Worm (Caenorhabditis elegans): ENCODE data around the gene pygl-1.
A peak's percentile ranks its signal among the peaks of the same experiment; 100 is the strongest.
"Not testable (repeated sequence)": the region's sequence is repeated elsewhere in the genome, so short reads cannot be mapped to it uniquely, and the experiment has no call there.

pygl-1 gene

ce11 chrV:3570695-3571094 is 8.1 kb upstream of the pygl-1 start, which contains the start of gene F40C5.2:
Gene F40C5.2 (plus strand): TSS chrV:3570995.
- not testable (repeated sequence) for TF ChIP-seq sma-9 (GFP tag; optimal IDR thresholded peaks at IDR 0.05); sma-9 (tag; optimal IDR thresholded peaks at IDR 0.05); sem-4 (tag; optimal IDR thresholded peaks at IDR 0.05); nhr-23 (tag; optimal IDR thresholded peaks at IDR 0.05)

DNA sequence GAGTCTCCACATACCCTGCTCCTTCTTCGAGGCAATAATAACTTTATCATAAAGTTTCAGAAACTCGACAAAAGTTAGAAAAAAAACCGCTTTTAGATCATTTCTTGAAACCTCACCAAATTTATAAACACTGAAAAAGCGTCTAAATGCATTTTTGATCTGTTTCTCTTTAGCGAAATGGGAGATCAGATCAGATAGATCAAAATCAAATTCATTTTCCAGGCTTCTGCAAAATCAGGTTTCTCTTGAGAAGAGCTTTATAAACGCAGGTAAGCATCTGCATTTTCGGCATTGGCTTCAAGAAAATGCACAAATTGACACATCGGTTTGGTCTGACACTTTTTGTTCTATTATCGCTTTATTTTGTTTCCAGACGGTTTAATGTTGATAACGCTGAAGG is 6.4 kb upstream of the pygl-1 start, which contains the start of gene F40C5.1:
Gene F40C5.1 (plus strand): TSS at position 301 of the 400 bp plus-strand sequence.
- TF ChIP-seq nhr-23, nhr-21, elt-3 (tag; optimal IDR thresholded peaks at IDR 0.05): not testable (repeated sequence)

- TF ChIP-seq R02D3.7 (tag; optimal IDR thresholded peaks at IDR 0.05) (no peak), Y55F3AM.14 (GFP tag; optimal IDR thresholded peaks at IDR 0.05) (no peak), sma-3 (GFP tag; optimal IDR thresholded peaks at IDR 0.05) (no peak), nhr-237 (tag; optimal IDR thresholded peaks at IDR 0.05) (no peak)
Observed at ce11 chrV:3575759-3576158, 3.1 kb upstream of the pygl-1 start, which contains the start of gene grl-27. Gene grl-27 (minus strand): TSS chrV:3575859.

DNA sequence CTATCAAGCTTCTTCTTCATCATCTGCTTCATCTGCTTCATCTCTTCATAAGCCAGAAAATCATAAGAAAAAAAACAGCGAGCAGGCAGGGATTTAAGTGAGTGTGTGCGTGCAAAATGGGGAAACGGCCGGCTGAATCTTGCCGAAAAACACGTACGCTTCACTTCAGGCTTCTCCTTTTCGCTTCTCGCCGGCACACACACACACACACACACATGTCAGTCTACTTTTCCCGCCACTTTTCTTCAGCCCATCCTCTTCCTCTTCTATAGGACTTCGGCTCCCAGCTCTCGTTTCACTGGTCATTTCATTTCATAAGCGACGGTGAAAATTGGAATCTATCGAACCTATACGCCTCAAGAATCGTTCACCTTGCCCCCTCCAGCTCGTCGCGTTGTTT is 425 bp downstream of the pygl-1 start:
- TF ChIP-seq lin-39 (tag; optimal IDR thresholded peaks at IDR 0.05), result no peak
- peak; percentile 67 for TF ChIP-seq nhr-129 (tag; optimal IDR thresholded peaks at IDR 0.05)
- no peak for TF ChIP-seq snpc-4 (tag; optimal IDR thresholded peaks at IDR 0.05)
- TF ChIP-seq sma-3 (GFP tag; optimal IDR thresholded peaks at IDR 0.05), result no peak
- TF ChIP-seq C34F6.9 (tag; optimal IDR thresholded peaks at IDR 0.05), result peak; percentile 40
- TF ChIP-seq skn-1 (tag; optimal IDR thresholded peaks at IDR 0.05), result no peak
- peak; percentile 14 for TF ChIP-seq lin-11 (tag; optimal IDR thresholded peaks at IDR 0.05)
- no peak for TF ChIP-seq mbf-1 (tag; optimal IDR thresholded peaks at IDR 0.05)

ce11 chrV:3579795-3580194 is 972 bp downstream of the pygl-1 start:
- peak; percentile 9 for TF ChIP-seq sma-3 (GFP tag; optimal IDR thresholded peaks at IDR 0.05)
- TF ChIP-seq snpc-4 (tag; optimal IDR thresholded peaks at IDR 0.05), result peak; percentile 42
- no peak for TF ChIP-seq unc-62 (GFP tag; optimal IDR thresholded peaks at IDR 0.05)
- TF ChIP-seq ama-1 (optimal IDR thresholded peaks at IDR 0.05), result peak; percentile 57
- TF ChIP-seq F13H6.1 (tag; optimal IDR thresholded peaks at IDR 0.05), result peak; percentile 44
- peak; percentile 45 for TF ChIP-seq C34F6.9 (tag; optimal IDR thresholded peaks at IDR 0.05)
- peak; percentile 75 for TF ChIP-seq sma-9 (GFP tag; optimal IDR thresholded peaks at IDR 0.05)
- no peak for TF ChIP-seq sma-9 (tag; optimal IDR thresholded peaks at IDR 0.05)
- TF ChIP-seq nhr-129 (tag; optimal IDR thresholded peaks at IDR 0.05), result peak; percentile 75
- peak; percentile 49 for TF ChIP-seq crh-2 (tag; optimal IDR thresholded peaks at IDR 0.05)
- TF ChIP-seq fos-1 (tag; optimal IDR thresholded peaks at IDR 0.05), result peak; percentile 64
- peak; percentile 44 for TF ChIP-seq lin-13 (GFP tag; optimal IDR thresholded peaks at IDR 0.05)
- TF ChIP-seq sem-4 (tag; optimal IDR thresholded peaks at IDR 0.05), result no peak
- TF ChIP-seq gmeb-1 (tag; optimal IDR thresholded peaks at IDR 0.05), result peak; percentile 51
- TF ChIP-seq unc-55 (GFP tag; optimal IDR thresholded peaks at IDR 0.05), result peak; percentile 55
- no peak for TF ChIP-seq nhr-12 (tag; optimal IDR thresholded peaks at IDR 0.05)
- peak in 1 of 2 experiments; percentile 61 for TF ChIP-seq lsy-2 (tag; optimal IDR thresholded peaks at IDR 0.05)

DNA sequence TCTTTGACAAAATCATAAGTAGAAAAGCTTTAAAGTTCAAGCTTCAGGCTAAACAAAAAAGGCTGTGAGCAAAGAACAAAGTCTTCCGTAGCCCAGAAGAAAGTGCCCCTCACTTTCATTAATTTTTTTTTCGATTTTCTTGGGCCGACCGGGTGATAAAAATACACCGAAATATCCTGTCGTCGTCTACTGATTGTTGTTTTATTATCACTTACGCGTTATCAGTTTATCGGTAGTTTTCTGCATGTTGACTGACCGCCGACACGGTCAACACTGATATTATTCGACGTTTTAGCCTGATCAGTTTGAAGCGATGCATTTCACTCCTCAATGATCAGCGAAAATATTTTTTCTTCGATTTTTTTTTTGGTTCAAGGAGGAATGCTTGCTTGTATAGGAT is 1.6 kb downstream of the pygl-1 start:
- TF ChIP-seq nhr-23 (tag; optimal IDR thresholded peaks at IDR 0.05) (no peak), ztf-1 (GFP tag; conservative IDR thresholded peaks at IDR 0.05) (no peak), nhr-11 (tag; optimal IDR thresholded peaks at IDR 0.05) (no peak), fos-1 (tag; optimal IDR thresholded peaks at IDR 0.05) (peak; percentile 51)

- TF ChIP-seq nhr-21 (tag; optimal IDR thresholded peaks at IDR 0.05) (no peak), egl-27 (tag; optimal IDR thresholded peaks at IDR 0.05) (no peak), elt-3 (tag; optimal IDR thresholded peaks at IDR 0.05) (no peak), nhr-129 (tag; optimal IDR thresholded peaks at IDR 0.05) (peak; percentile 11)
Observed at ce11 chrV:3581034-3581433, 2.2 kb downstream of the pygl-1 start.
